Fruit fly (Drosophila melanogaster) whole organism, prepupa: ENCODE results near the gene bero.
A peak's percentile ranks its signal among the peaks of the same experiment; 100 is the strongest.

Source experiments
- Blimp-1 ChIP-seq: fragments of 200-800 bp; sonication (Bioruptor generic); optimal IDR thresholded peaks from 3 replicates; lab custom pipeline; 2017; ENCODE audit warnings: missing biosample characterization, missing genetic modification characterization, mild to moderate bottlenecking, moderate library complexity, missing genetic modification reagents
- CG10631 ChIP-seq: fragments of 200-800 bp; sonication (Bioruptor generic); optimal IDR thresholded peaks from 2 replicates; lab custom pipeline; 2016; ENCODE audit warnings: missing biosample characterization, missing genetic modification characterization
- CG10669 ChIP-seq: fragments of 200-800 bp; sonication (Bioruptor generic); optimal IDR thresholded peaks from 3 replicates; lab custom pipeline; 2018; ENCODE audit warnings: missing biosample characterization, mild to moderate bottlenecking, missing genetic modification characterization, moderate library complexity
- CG11762 ChIP-seq: fragments of 200-800 bp; sonication (Bioruptor generic); optimal IDR thresholded peaks from 3 replicates; lab custom pipeline; 2016; ENCODE audit warnings: missing biosample characterization, missing genetic modification characterization; ENCODE audit not compliant: insufficient read depth
- CG11902 ChIP-seq: fragments of 200-800 bp; sonication (Bioruptor generic); optimal IDR thresholded peaks from 3 replicates; lab custom pipeline; 2016; ENCODE audit warnings: missing biosample characterization, missing genetic modification characterization
- CG1621 ChIP-seq: fragments of 200-800 bp; sonication (Bioruptor generic); optimal IDR thresholded peaks from 3 replicates; lab custom pipeline; 2018; ENCODE audit warnings: missing biosample characterization, mild to moderate bottlenecking, missing genetic modification characterization
- CG32006 ChIP-seq: fragments of 200-800 bp; sonication (Bioruptor generic); optimal IDR thresholded peaks from 3 replicates; lab custom pipeline; 2017; ENCODE audit warnings: missing biosample characterization, mild to moderate bottlenecking, missing genetic modification characterization
- CG34406 ChIP-seq: fragments of 200-800 bp; sonication (Bioruptor generic); optimal IDR thresholded peaks from 3 replicates; lab custom pipeline; 2016; ENCODE audit warnings: missing biosample characterization, missing genetic modification characterization
- CG3919 ChIP-seq: fragments of 200-800 bp; sonication (Bioruptor generic); optimal IDR thresholded peaks from 3 replicates; lab custom pipeline; 2016; ENCODE audit warnings: missing biosample characterization, missing genetic modification characterization
- CG4318 ChIP-seq: fragments of 200-800 bp; sonication (Bioruptor generic); optimal IDR thresholded peaks from 3 replicates; lab custom pipeline; 2017; ENCODE audit warnings: missing biosample characterization, mild to moderate bottlenecking, missing genetic modification characterization
- CG6163 ChIP-seq: fragments of 200-800 bp; sonication (Bioruptor generic); IDR thresholded peaks from 3 replicates; pipeline ENCODE4 v1.3.6; 2022; ENCODE audit warnings: missing biosample characterization, missing genetic modification characterization
- CG6276 ChIP-seq: fragments of 200-800 bp; sonication (Bioruptor generic); optimal IDR thresholded peaks from 2 replicates; lab custom pipeline; 2017; ENCODE audit warnings: missing biosample characterization, mild to moderate bottlenecking, missing genetic modification characterization
- CG6792 ChIP-seq: fragments of 200-800 bp; sonication (Bioruptor generic); optimal IDR thresholded peaks from 3 replicates; lab custom pipeline; 2016; ENCODE audit warnings: missing biosample characterization, missing genetic modification characterization
- CG6808 ChIP-seq: fragments of 200-800 bp; sonication (Bioruptor generic); optimal IDR thresholded peaks from 3 replicates; lab custom pipeline; 2017; ENCODE audit warnings: missing biosample characterization, missing genetic modification characterization, mild to moderate bottlenecking, moderate library complexity, missing genetic modification reagents
- CG7368 ChIP-seq: fragments of 200-800 bp; sonication (Bioruptor generic); optimal IDR thresholded peaks from 3 replicates; lab custom pipeline; 2016; ENCODE audit warnings: missing biosample characterization, missing genetic modification characterization
- CG8119 ChIP-seq: fragments of 200-800 bp; sonication (Bioruptor generic); IDR thresholded peaks from 3 replicates; pipeline ENCODE4 v1.3.6; 2022; ENCODE audit warnings: missing biosample characterization, missing genetic modification characterization
- CG8319 ChIP-seq: fragments of 200-800 bp; sonication (Bioruptor generic); optimal IDR thresholded peaks from 3 replicates; lab custom pipeline; 2016; ENCODE audit warnings: missing biosample characterization, missing genetic modification characterization
- CG8632 ChIP-seq: fragments of 200-800 bp; sonication (Bioruptor generic); optimal IDR thresholded peaks from 3 replicates; lab custom pipeline; 2016; ENCODE audit warnings: missing biosample characterization, missing genetic modification characterization
- CG9139 ChIP-seq: fragments of 200-800 bp; sonication (Bioruptor generic); optimal IDR thresholded peaks from 3 replicates; lab custom pipeline; 2017; ENCODE audit warnings: missing biosample characterization, mild to moderate bottlenecking, missing genetic modification characterization
- Eip78C ChIP-seq: fragments of 200-800 bp; sonication (Bioruptor generic); peaks from one replicate; lab custom pipeline; 2016; ENCODE audit warnings: missing biosample characterization, missing genetic modification characterization
- Eip93F ChIP-seq: fragments of 200-800 bp; sonication (Bioruptor generic); optimal IDR thresholded peaks from 2 replicates; lab custom pipeline; 2016; ENCODE audit warnings: missing biosample characterization, mild to moderate bottlenecking, missing genetic modification characterization
- Ets96B ChIP-seq: fragments of 200-800 bp; optimal IDR thresholded peaks from 2 replicates; lab custom pipeline; 2019; ENCODE audit warnings: missing biosample characterization, mild to moderate bottlenecking, missing genetic modification characterization, moderate library complexity
- Gug ChIP-seq: fragments of 200-800 bp; sonication (Bioruptor generic); IDR thresholded peaks from 2 replicates; pipeline ENCODE4 v1.3.6; 2022; ENCODE audit warnings: missing biosample characterization, missing genetic modification characterization
- Hr38 ChIP-seq: sonication (Bioruptor generic); optimal IDR thresholded peaks from 2 replicates; lab custom pipeline; 2016; ENCODE audit warnings: missing biosample characterization, missing genetic modification characterization
- Hr39 ChIP-seq: fragments of 200-800 bp; sonication (Bioruptor generic); optimal IDR thresholded peaks from 2 replicates; lab custom pipeline; 2016; ENCODE audit warnings: missing biosample characterization, missing genetic modification characterization
- Hr4 ChIP-seq: fragments of 200-800 bp; sonication (Bioruptor generic); optimal IDR thresholded peaks from 3 replicates; lab custom pipeline; 2016; ENCODE audit warnings: missing biosample characterization, missing genetic modification characterization
- Lpt ChIP-seq: fragments of 200-800 bp; sonication (Bioruptor generic); optimal IDR thresholded peaks from 3 replicates; lab custom pipeline; 2016; ENCODE audit warnings: missing biosample characterization, missing genetic modification characterization
- Met ChIP-seq: fragments of 200-800 bp; sonication (Bioruptor generic); optimal IDR thresholded peaks from 3 replicates; lab custom pipeline; 2016; ENCODE audit warnings: missing biosample characterization, missing genetic modification characterization
- Sox102F ChIP-seq: fragments of 200-800 bp; sonication (Bioruptor generic); optimal IDR thresholded peaks from 2 replicates; lab custom pipeline; 2016; ENCODE audit warnings: missing biosample characterization, mild to moderate bottlenecking, missing genetic modification characterization
- Sox14 ChIP-seq: fragments of 200-800 bp; sonication (Bioruptor generic); optimal IDR thresholded peaks from 3 replicates; lab custom pipeline; 2016; ENCODE audit warnings: missing biosample characterization, missing genetic modification characterization
- dac ChIP-seq: fragments of 200-800 bp; sonication (Bioruptor generic); optimal IDR thresholded peaks from 2 replicates; lab custom pipeline; 2017; ENCODE audit warnings: missing biosample characterization, mild to moderate bottlenecking, missing genetic modification characterization
- eg ChIP-seq: fragments of 200-800 bp; sonication (Bioruptor generic); IDR thresholded peaks from 3 replicates; pipeline ENCODE4 v1.3.6; 2022; ENCODE audit warnings: missing biosample characterization, missing genetic modification characterization
- esn ChIP-seq: fragments of 200-800 bp; sonication (Bioruptor generic); optimal IDR thresholded peaks from 2 replicates; lab custom pipeline; 2016; ENCODE audit warnings: missing biosample characterization, mild to moderate bottlenecking, missing genetic modification characterization, moderate library complexity
- fd59A ChIP-seq: fragments of 200-800 bp; sonication (Bioruptor generic); optimal IDR thresholded peaks from 2 replicates; lab custom pipeline; 2017; ENCODE audit warnings: missing biosample characterization, mild to moderate bottlenecking, missing genetic modification characterization, missing genetic modification reagents
- fd85E ChIP-seq: fragments of 200-800 bp; sonication (Bioruptor generic); optimal IDR thresholded peaks from 3 replicates; lab custom pipeline; 2016; ENCODE audit warnings: missing biosample characterization, missing genetic modification characterization
- fkh ChIP-seq: fragments of 200-800 bp; sonication (Bioruptor generic); optimal IDR thresholded peaks from 3 replicates; lab custom pipeline; 2017; ENCODE audit warnings: missing biosample characterization, mild to moderate bottlenecking, missing genetic modification characterization, moderate library complexity
- lz ChIP-seq: fragments of 200-800 bp; sonication (Bioruptor generic); optimal IDR thresholded peaks from 3 replicates; lab custom pipeline; 2016; ENCODE audit warnings: missing biosample characterization, missing genetic modification characterization
- net ChIP-seq: fragments of 200-800 bp; sonication (Bioruptor generic); optimal IDR thresholded peaks from 3 replicates; lab custom pipeline; 2016; ENCODE audit warnings: missing biosample characterization, missing genetic modification characterization
- pdm3 ChIP-seq: fragments of 200-800 bp; sonication (Bioruptor generic); optimal IDR thresholded peaks from 3 replicates; lab custom pipeline; 2016; ENCODE audit warnings: missing biosample characterization, missing genetic modification characterization
- salr ChIP-seq, 2 experiments: fragments of 200-800 bp; sonication (Bioruptor generic); optimal IDR thresholded peaks; 3 replicates each; lab custom pipeline; 2016 to 2018; ENCODE audit warnings: missing biosample characterization in 2 of 2, missing genetic modification characterization in 2 of 2, mild to moderate bottlenecking in 1 of 2
- spab ChIP-seq: fragments of 200-800 bp; sonication (Bioruptor generic); optimal IDR thresholded peaks from 2 replicates; lab custom pipeline; 2017; ENCODE audit warnings: missing biosample characterization, mild to moderate bottlenecking, missing genetic modification characterization, missing genetic modification reagents
- ss ChIP-seq, 2 experiments: fragments of 200-800 bp; sonication (Bioruptor generic); optimal IDR thresholded peaks; 2 replicates in 1 of 2; 3 replicates in 1 of 2; lab custom pipeline; 2017 to 2018; ENCODE audit warnings: mild to moderate bottlenecking in 2 of 2, missing biosample characterization in 2 of 2, missing genetic modification characterization in 2 of 2, moderate library complexity in 1 of 2
- svp ChIP-seq: fragments of 200-800 bp; sonication (Bioruptor generic); peaks from one replicate; lab custom pipeline; 2016; ENCODE audit warnings: missing biosample characterization, missing genetic modification characterization
- topi ChIP-seq: fragments of 200-800 bp; sonication (Bioruptor generic); optimal IDR thresholded peaks from 3 replicates; lab custom pipeline; 2016; ENCODE audit warnings: missing biosample characterization, missing genetic modification characterization

The bero gene

DNA sequence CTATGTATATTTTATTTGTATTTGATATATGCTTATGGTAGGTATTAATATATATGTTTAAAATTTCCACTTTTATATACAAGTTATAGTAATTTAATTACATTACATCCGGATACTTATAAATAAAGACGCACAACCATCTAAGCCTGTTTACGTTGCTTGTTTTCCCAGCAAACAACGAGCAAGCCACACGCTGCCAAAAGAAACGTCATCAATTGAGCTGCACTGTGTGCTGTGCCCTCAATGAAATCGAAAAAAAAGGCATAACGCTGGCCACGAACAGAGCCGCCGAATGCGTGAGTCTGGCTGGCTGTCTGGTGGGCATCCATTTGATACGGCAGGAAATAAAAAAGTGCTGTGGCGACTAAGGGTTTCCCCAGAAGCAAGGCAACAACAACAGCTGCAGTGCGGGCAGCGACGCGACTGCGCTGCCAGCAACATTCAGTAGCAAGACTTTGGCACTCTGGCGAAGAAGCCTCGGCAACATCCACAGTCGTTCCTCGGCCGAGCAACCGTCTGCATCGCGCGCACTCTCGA lies 6.3 kb upstream of the bero start, which contains the start of gene twit:
Gene twit, plus strand, starts transcription at position 487 of the 537 bp plus-strand sequence.
- TF ChIP-seq svp (GFP tag; lab: Kevin White, UChicago) (no peak), ss (GFP tag; optimal IDR thresholded peaks at IDR 0.05; lab: Kevin White, UChicago) (no peak), lz (GFP tag; lab: Kevin White, UChicago) (no peak), CG34406 (no peak), Eip78C (GFP tag; lab: Kevin White, UChicago) (no peak), CG7368 (GFP tag; lab: Kevin White, UChicago) (no peak)

DNA sequence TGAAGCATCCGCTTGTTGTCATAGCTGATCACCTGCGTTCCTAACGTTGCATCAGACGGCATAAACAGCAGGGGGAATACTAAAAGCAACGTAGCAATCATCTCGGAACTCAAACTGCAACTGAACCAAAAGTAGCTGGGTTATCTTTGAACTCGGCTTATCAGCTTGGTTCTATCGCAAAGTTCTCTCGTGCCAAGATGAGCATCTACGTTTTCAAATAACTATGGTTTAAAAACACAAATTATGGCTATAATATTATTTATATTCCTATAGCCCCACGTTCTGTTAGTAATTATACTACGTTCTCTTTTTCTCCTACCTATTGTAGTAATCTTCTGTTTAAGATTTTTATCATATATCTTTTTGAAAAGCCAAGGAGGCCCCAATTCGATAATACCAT lies 704 bp upstream of the bero start, which contains the start of gene CG14400:
Gene CG14400, minus strand, starts transcription at position 101 of the 400 bp plus-strand sequence.
- TF ChIP-seq spab (GFP tag; lab: Kevin White, UChicago) (no peak), CG6792 (GFP tag; lab: Kevin White, UChicago) (no peak), CG7368 (GFP tag; lab: Kevin White, UChicago) (no peak), Hr39 (GFP tag; lab: Kevin White, UChicago) (no peak), CG9139 (GFP tag; lab: Kevin White, UChicago) (no peak), CG32006 (GFP tag; lab: Kevin White, UChicago) (no peak), CG6808 (GFP tag; lab: Kevin White, UChicago) (no peak), CG8119 (GFP tag; lab: Robert Waterston, UW) (no peak), fkh (GFP tag; lab: Kevin White, UChicago) (no peak), Sox102F (GFP tag; lab: Kevin White, UChicago) (no peak), Eip93F (GFP tag; lab: Kevin White, UChicago) (no peak), Gug (GFP tag; lab: Robert Waterston, UW) (no peak), Ets96B (no peak), Blimp-1 (no peak), eg (GFP tag; lab: Robert Waterston, UW) (no peak), Lpt (no peak)

DNA sequence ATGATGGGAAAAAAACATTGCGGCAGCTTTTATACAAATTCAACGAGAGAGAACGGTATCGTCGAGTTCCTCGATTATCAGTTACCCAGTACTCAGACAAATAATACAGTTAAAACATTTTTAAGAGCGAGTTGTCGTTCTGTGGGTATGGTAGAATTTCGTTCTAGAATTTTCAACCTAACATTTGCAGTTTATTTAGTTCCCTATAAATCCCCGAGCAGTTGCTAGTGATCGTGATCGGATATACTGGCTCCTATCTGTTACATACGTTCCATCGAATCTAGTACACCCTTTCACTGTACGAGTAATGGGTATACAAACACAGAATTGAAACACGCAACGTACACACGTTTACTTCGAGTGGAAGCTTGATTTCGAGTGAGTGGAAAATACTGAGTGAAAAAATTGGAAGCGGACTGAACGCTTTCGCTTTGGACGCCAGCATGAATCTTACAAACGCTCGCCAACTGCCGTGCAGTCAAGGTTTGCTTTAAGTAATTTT lies 6.3 kb downstream of the bero start, which contains the start of gene CG9338:
Gene CG9338, plus strand, starts transcription at position 452 of the 502 bp plus-strand sequence.
- TF ChIP-seq CG6163 (GFP tag; lab: Robert Waterston, UW) (no peak; the same call in 2 of the 3 replicates), fd85E (GFP tag; lab: Kevin White, UChicago) (peak; percentile 57), CG10669 (GFP tag; lab: Kevin White, UChicago) (peak; percentile 85), net (GFP tag; lab: Kevin White, UChicago) (peak; percentile 76), salr (GFP tag; optimal IDR thresholded peaks at IDR 0.05; lab: Kevin White, UChicago) (peak in 1 of 2 experiments; percentile 53), pdm3 (peak; percentile 79), CG9139 (GFP tag; lab: Kevin White, UChicago) (peak; percentile 17), Eip93F (GFP tag; lab: Kevin White, UChicago) (no peak), CG34406 (peak; percentile 73), Hr38 (GFP tag; lab: Kevin White, UChicago) (no peak), dac (peak; percentile 21), Eip78C (GFP tag; lab: Kevin White, UChicago) (peak; percentile 92), CG3919 (GFP tag; lab: Kevin White, UChicago) (peak; percentile 77), CG8319 (GFP tag; lab: Kevin White, UChicago) (peak; percentile 89), Hr4 (GFP tag; lab: Kevin White, UChicago) (peak; percentile 77), Sox14 (peak; percentile 79), esn (GFP tag; lab: Kevin White, UChicago) (peak; percentile 87), CG11762 (GFP tag; lab: Kevin White, UChicago) (peak; percentile 78), Ets96B (no peak), CG8119 (GFP tag; lab: Robert Waterston, UW) (peak; percentile 78; the same call in 2 of the 3 replicates), fd59A (no peak), CG6792 (GFP tag; lab: Kevin White, UChicago) (peak; percentile 82), CG11902 (GFP tag; lab: Kevin White, UChicago) (peak; percentile 64), fkh (GFP tag; lab: Kevin White, UChicago) (peak; percentile 67), Met (GFP tag; lab: Kevin White, UChicago) (peak; percentile 85), Hr39 (GFP tag; lab: Kevin White, UChicago) (peak; percentile 80), Lpt (peak; percentile 65), CG7368 (GFP tag; lab: Kevin White, UChicago) (peak; percentile 89), CG6808 (GFP tag; lab: Kevin White, UChicago) (peak; percentile 72), topi (GFP tag; lab: Kevin White, UChicago) (peak; percentile 84), CG1621 (tag; lab: Kevin White, UChicago) (no peak), CG10631 (GFP tag; lab: Kevin White, UChicago) (peak; percentile 51), CG4318 (peak; percentile 28), CG8632 (GFP tag; lab: Kevin White, UChicago) (peak; percentile 62), spab (GFP tag; lab: Kevin White, UChicago) (peak; percentile 67), CG6276 (peak; percentile 87), Blimp-1 (peak; percentile 83)
